Fruit fly (Drosophila melanogaster): Measurements from ENCODE around the gene Moe.

Moe gene

dm6 chrX:8852170-8852569 is 46.0 kb downstream of the Moe start:
- TF ChIP-seq psq (optimal IDR thresholded peaks at IDR 0.05): no peak
- TF ChIP-seq usp (GFP tag; optimal IDR thresholded peaks at IDR 0.05): no peak
- no peak for TF ChIP-seq CG8478 (optimal IDR thresholded peaks at IDR 0.05)
- no peak for TF ChIP-seq Dll (optimal IDR thresholded peaks at IDR 0.05)
- no peak for TF ChIP-seq EcR (GFP tag; optimal IDR thresholded peaks at IDR 0.05)
- no peak for TF ChIP-seq pan (optimal IDR thresholded peaks at IDR 0.05)

DNA sequence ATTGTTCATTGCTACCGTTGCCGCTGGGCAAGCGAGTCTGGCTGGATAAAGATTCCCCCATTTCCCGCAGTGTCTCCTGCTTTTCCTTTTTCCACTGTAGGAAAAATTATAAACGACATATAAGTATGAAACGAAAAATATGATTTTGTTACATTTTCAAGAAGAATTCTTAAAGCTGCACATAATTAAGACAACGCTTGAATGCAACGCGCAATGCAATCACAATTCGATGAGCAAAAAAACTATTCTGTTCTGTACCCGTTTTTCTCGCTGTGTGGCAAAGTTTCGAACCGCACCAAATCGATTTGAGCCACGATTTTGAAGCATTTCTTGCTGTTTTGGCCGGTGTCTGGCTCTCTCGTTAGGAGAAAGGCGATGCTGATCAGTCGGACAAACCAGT is 54.4 kb downstream of the Moe start:
- TF ChIP-seq pan (optimal IDR thresholded peaks at IDR 0.05) (no peak), usp (GFP tag; optimal IDR thresholded peaks at IDR 0.05) (no peak), Dll (optimal IDR thresholded peaks at IDR 0.05) (no peak)

- no peak for TF ChIP-seq psq (optimal IDR thresholded peaks at IDR 0.05)
- TF ChIP-seq CG8478 (optimal IDR thresholded peaks at IDR 0.05): no peak
- TF ChIP-seq usp (GFP tag; optimal IDR thresholded peaks at IDR 0.05): no peak
- no peak for TF ChIP-seq pan (optimal IDR thresholded peaks at IDR 0.05)
- TF ChIP-seq EcR (GFP tag; optimal IDR thresholded peaks at IDR 0.05): no peak
- TF ChIP-seq Dll (optimal IDR thresholded peaks at IDR 0.05): no peak
Observed at dm6 chrX:8841438-8841837, 56.7 kb downstream of the Moe start.

DNA sequence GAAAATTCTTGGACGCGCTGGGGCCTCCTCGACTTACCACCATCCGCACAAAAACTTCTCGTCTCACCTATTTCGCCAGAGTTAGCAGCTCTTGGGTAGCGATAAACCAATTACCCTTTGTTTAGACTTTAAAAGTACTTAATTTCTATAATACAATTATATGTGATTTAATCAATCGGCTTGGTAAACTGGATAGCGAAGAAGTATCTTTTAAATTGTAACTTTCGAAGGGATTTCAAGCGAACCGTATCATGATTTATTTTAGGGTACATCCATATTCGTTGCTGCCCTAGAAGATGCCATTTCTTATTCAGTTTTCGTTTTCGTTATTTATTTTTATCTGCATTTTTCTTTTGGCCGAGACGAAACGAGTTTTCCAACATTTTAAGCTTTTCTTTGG is 58.8 kb downstream of the Moe start:
- TF ChIP-seq EcR (GFP tag; optimal IDR thresholded peaks at IDR 0.05): no peak
- TF ChIP-seq usp (GFP tag; optimal IDR thresholded peaks at IDR 0.05): no peak
- TF ChIP-seq psq (optimal IDR thresholded peaks at IDR 0.05): no peak
- no peak for TF ChIP-seq Dll (optimal IDR thresholded peaks at IDR 0.05)

DNA sequence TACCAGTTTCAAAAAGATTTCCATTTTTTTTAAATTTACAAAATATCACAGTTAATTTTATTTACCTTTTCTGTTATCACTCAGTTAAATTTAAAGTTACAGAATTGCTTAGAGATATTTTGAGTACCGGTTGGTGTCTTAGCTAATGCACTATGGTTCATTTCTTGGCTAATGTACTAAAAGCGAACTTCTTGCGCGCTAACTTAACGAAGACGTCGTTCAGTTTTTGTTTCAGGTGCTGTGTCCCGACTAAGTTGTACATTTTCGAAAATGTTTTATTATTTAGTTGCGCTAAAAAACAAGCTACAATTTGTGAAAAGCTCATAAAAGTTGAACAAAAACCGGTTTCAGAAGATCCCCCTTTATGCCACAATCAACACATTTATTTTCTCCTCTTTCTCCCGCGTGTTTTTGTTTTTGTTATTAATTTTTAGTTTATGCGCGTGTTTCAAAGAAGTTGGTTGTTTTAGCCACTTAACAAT is 60.2 kb downstream of the Moe start, which contains the start of gene CG12075:
CG12075 (plus strand) TSS at position 432 of the 482 bp plus-strand sequence.
- no peak for TF ChIP-seq EcR (GFP tag; optimal IDR thresholded peaks at IDR 0.05)
- TF ChIP-seq Dll (optimal IDR thresholded peaks at IDR 0.05): no peak
- TF ChIP-seq CG8478 (optimal IDR thresholded peaks at IDR 0.05): no peak
- TF ChIP-seq usp (GFP tag; optimal IDR thresholded peaks at IDR 0.05): no peak
- no peak for TF ChIP-seq pan (optimal IDR thresholded peaks at IDR 0.05)
- TF ChIP-seq psq (optimal IDR thresholded peaks at IDR 0.05): no peak

DNA sequence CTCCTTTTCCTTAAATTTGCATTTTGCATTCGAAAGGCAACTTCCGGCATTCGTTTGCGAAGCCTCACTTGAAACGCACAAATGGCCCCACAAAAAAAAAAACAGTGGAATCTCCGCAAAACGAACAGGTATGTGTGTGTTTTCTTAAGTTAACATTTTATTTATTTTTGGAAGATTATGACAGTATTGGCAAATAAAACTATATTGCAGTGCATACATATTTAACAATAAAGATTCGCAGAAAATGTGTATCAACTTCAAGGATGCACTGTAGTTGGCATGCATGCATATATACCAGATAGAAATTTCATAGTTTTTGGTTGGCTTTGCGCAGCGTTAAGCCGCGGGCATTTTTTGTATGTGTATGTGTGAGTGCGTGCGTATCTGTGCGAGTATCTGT is 60.9 kb downstream of the Moe start:
- TF ChIP-seq EcR (GFP tag; optimal IDR thresholded peaks at IDR 0.05): no peak
- TF ChIP-seq usp (GFP tag; optimal IDR thresholded peaks at IDR 0.05): no peak
- no peak for TF ChIP-seq CG8478 (optimal IDR thresholded peaks at IDR 0.05)
- TF ChIP-seq Dll (optimal IDR thresholded peaks at IDR 0.05): no peak
- no peak for TF ChIP-seq psq (optimal IDR thresholded peaks at IDR 0.05)

DNA sequence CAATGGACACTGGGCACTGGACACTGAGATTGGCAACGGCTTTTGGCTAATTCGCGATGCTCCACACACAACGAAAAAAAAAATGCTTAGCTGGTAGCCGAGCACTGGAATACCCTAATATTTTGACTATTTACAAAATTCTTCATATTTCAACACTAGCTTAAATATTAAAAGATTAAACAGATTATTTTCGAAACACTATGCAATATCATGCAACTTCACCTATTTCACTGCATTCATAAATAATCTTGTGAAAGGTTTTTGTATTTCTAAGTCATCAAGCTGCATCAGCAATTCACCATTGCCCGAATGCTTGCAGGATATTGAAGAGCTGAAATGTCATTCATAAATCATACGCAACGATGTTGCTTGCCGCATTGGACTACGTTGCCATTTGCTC is 61.6 kb downstream of the Moe start:
- TF ChIP-seq CG8478 (optimal IDR thresholded peaks at IDR 0.05): no peak
- TF ChIP-seq Dll (optimal IDR thresholded peaks at IDR 0.05): no peak
- TF ChIP-seq pan (optimal IDR thresholded peaks at IDR 0.05): no peak
- TF ChIP-seq psq (optimal IDR thresholded peaks at IDR 0.05): no peak
- no peak for TF ChIP-seq usp (GFP tag; optimal IDR thresholded peaks at IDR 0.05)
- TF ChIP-seq EcR (GFP tag; optimal IDR thresholded peaks at IDR 0.05): no peak

- TF ChIP-seq EcR (GFP tag; optimal IDR thresholded peaks at IDR 0.05) (no peak), usp (GFP tag; optimal IDR thresholded peaks at IDR 0.05) (no peak), pan (optimal IDR thresholded peaks at IDR 0.05) (no peak), CG8478 (optimal IDR thresholded peaks at IDR 0.05) (no peak), psq (optimal IDR thresholded peaks at IDR 0.05) (no peak), Dll (optimal IDR thresholded peaks at IDR 0.05) (no peak)
Observed at dm6 chrX:8835126-8835525, 63.0 kb downstream of the Moe start.

DNA sequence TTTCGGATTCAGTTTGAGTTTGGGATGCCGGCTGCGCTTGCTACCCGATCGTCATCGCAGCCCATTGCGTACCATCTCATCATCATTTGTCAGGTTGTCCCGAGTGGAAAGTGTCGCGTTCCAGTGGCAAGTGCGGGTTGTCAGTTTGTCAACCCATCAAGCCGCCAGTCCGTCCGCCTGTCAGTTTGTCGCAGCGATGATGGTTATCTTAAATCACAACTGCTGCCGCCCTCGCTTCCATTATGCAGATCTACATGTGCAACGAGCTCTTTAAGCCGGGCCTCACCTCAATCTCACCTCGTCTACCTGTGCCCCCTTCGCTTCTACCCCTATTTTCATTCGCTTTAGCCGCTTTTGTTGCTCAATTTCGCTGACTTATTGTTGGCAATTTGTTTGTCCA is 66.4 kb downstream of the Moe start:
- TF ChIP-seq CG8478 (optimal IDR thresholded peaks at IDR 0.05) (no peak), usp (GFP tag; optimal IDR thresholded peaks at IDR 0.05) (no peak), pan (optimal IDR thresholded peaks at IDR 0.05) (no peak), psq (optimal IDR thresholded peaks at IDR 0.05) (no peak), EcR (GFP tag; optimal IDR thresholded peaks at IDR 0.05) (no peak), Dll (optimal IDR thresholded peaks at IDR 0.05) (no peak)

- no peak for TF ChIP-seq psq (optimal IDR thresholded peaks at IDR 0.05)
Observed at dm6 chrX:8830087-8830486, 68.0 kb downstream of the Moe start.

dm6 chrX:8829396-8829795 is 68.7 kb downstream of the Moe start:
- TF ChIP-seq usp (GFP tag; optimal IDR thresholded peaks at IDR 0.05): no peak
- TF ChIP-seq psq (optimal IDR thresholded peaks at IDR 0.05): no peak
- TF ChIP-seq Dll (optimal IDR thresholded peaks at IDR 0.05): no peak
- no peak for TF ChIP-seq CG8478 (optimal IDR thresholded peaks at IDR 0.05)
- TF ChIP-seq EcR (GFP tag; optimal IDR thresholded peaks at IDR 0.05): no peak
- no peak for TF ChIP-seq pan (optimal IDR thresholded peaks at IDR 0.05)

All from whole organism.